Worm (Caenorhabditis elegans): ENCODE results near the gene F55G1.15.

- TF ChIP-seq ref-2 (tag; optimal IDR thresholded peaks at IDR 0.05) (no peak), zip-5 (tag; optimal IDR thresholded peaks at IDR 0.05) (no peak), ceh-31 (tag; optimal IDR thresholded peaks at IDR 0.05) (no peak), ahr-1 (tag; optimal IDR thresholded peaks at IDR 0.05) (no peak), K02D7.2 (tag; optimal IDR thresholded peaks at IDR 0.05) (no peak), unc-3 (GFP tag; conservative IDR thresholded peaks at IDR 0.05) (no peak), unc-3 (tag; optimal IDR thresholded peaks at IDR 0.05) (no peak), tbx-2 (tag; optimal IDR thresholded peaks at IDR 0.05) (no peak), Y22D7AL.16 (tag; optimal IDR thresholded peaks at IDR 0.05) (no peak), elt-4 (tag; optimal IDR thresholded peaks at IDR 0.05) (no peak)
Measured at ce11 chrIV:7467170-7467569, 34.1 kb downstream of the F55G1.15 start.

All from whole organism, late embryonic.